Worm (Caenorhabditis elegans) whole organism, L4/young adult: Measurements from ENCODE around the gene F54H12.7.

Source experiments
- W03F9.2 ChIP-seq: fragments of 150-350 bp; optimal IDR thresholded peaks from 2 replicates; lab custom pipeline; 2014; ENCODE audit warnings: missing biosample characterization, missing genetic modification characterization
- dao-5 ChIP-seq: sonication (generic microtip); optimal IDR thresholded peaks from 2 replicates; lab custom pipeline; 2016; ENCODE audit warnings: missing genotype, missing genetic modification characterization, moderate library complexity, missing compliant biosample characterization
- him-1 ChIP-seq: sonication (generic microtip); optimal IDR thresholded peaks from 2 replicates; lab custom pipeline; 2016; ENCODE audit warnings: missing genotype, missing genetic modification reagents, missing genetic modification characterization, missing compliant biosample characterization

DNA sequence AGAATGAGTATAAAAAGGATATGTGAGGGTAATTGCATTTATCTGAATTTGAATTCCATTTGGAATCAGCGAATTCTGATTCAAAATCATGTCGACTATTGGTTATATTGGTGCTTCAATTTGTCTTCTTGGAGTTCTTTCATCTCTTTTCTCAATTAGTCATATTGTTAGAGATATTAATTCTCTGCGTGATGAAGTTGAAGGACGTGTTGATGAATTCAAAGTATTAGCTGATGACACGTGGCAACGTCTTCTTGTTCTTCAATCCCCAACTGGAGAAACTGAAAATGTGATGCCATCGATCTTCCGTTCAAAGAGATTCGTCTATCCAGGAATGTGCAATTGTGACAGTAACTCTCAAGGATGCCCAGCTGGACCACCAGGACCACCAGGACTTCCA is 20.3 kb upstream of the F54H12.7 start, which contains the start of gene col-90:
- TF ChIP-seq him-1 (tag; lab: Kevin White, UChicago) (no peak), dao-5 (no peak), W03F9.2 (tag; lab: Kevin White, UChicago) (no peak)
